Fruit fly (Drosophila melanogaster): ENCODE results near the gene GMF.
A peak's percentile ranks its signal among the peaks of the same experiment; 100 is the strongest.

The GMF gene

dm6 chr2L:16269232-16270134 is 33.3 kb downstream of the GMF start (continued):
- TF ChIP-seq CG8281 (tag; optimal IDR thresholded peaks at IDR 0.05) (peak; percentile 73), grau (tag; optimal IDR thresholded peaks at IDR 0.05) (peak; percentile 67), abd-A (tag; optimal IDR thresholded peaks at IDR 0.05) (peak; percentile 94), lilli (GFP tag; optimal IDR thresholded peaks at IDR 0.05) (peak; percentile 23), gsb-n (tag; optimal IDR thresholded peaks at IDR 0.05) (peak; percentile 27), Camta (GFP tag; optimal IDR thresholded peaks at IDR 0.05) (no peak), CG8290 (GFP tag; optimal IDR thresholded peaks at IDR 0.05) (peak; percentile 42), CG8290 (tag; optimal IDR thresholded peaks at IDR 0.05) (peak; percentile 71 to 78), ERR (GFP tag; optimal IDR thresholded peaks at IDR 0.05) (peak; percentile 43), Elba2 (GFP tag; optimal IDR thresholded peaks at IDR 0.05) (peak; percentile 69), nom (GFP tag; optimal IDR thresholded peaks at IDR 0.05) (peak; percentile 88), disco-r (GFP tag; optimal IDR thresholded peaks at IDR 0.05) (no peak), CG7556 (GFP tag; optimal IDR thresholded peaks at IDR 0.05) (peak; percentile 24), jumu (GFP tag; optimal IDR thresholded peaks at IDR 0.05) (no peak), CG12391 (tag; optimal IDR thresholded peaks at IDR 0.05) (peak; percentile 73), CG3065 (GFP tag; optimal IDR thresholded peaks at IDR 0.05) (no peak), trem (tag; optimal IDR thresholded peaks at IDR 0.05) (peak; percentile 18), CG3838 (GFP tag; optimal IDR thresholded peaks at IDR 0.05) (peak; percentile 99), ken (GFP tag; IDR thresholded peaks at IDR 0.05) (no peak), CG12659 (GFP tag; optimal IDR thresholded peaks at IDR 0.05) (peak; percentile 83), CG15601 (tag; optimal IDR thresholded peaks at IDR 0.05) (peak; percentile 77), CG2202 (tag; optimal IDR thresholded peaks at IDR 0.05) (peak; percentile 52), CG1233 (GFP tag; optimal IDR thresholded peaks at IDR 0.05) (peak; percentile 85), CG12219 (GFP tag; optimal IDR thresholded peaks at IDR 0.05) (peak; percentile 85), CG1529 (GFP tag; optimal IDR thresholded peaks at IDR 0.05) (peak; percentile 71), ewg (GFP tag; optimal IDR thresholded peaks at IDR 0.05) (peak; percentile 12), klu (GFP tag; IDR thresholded peaks at IDR 0.05) (no peak), cwo (GFP tag; optimal IDR thresholded peaks at IDR 0.05) (peak; percentile 73), Dek (tag; optimal IDR thresholded peaks at IDR 0.05) (peak; percentile 49), CG11504 (tag; optimal IDR thresholded peaks at IDR 0.05) (peak; percentile 100), CG9215 (GFP tag; IDR thresholded peaks at IDR 0.05) (no peak), CG15514 (GFP tag; optimal IDR thresholded peaks at IDR 0.05) (peak; percentile 91), CG4820 (GFP tag; optimal IDR thresholded peaks at IDR 0.05) (no peak), stwl (tag; optimal IDR thresholded peaks at IDR 0.05) (no peak), ro (GFP tag; IDR thresholded peaks at IDR 0.05) (no peak), Six4 (GFP tag; optimal IDR thresholded peaks at IDR 0.05) (peak; percentile 21), CkIIα-i1 (GFP tag; IDR thresholded peaks at IDR 0.05) (no peak), CG11398 (GFP tag; optimal IDR thresholded peaks at IDR 0.05) (peak; percentile 44), CG4282 (GFP tag; optimal IDR thresholded peaks at IDR 0.05) (no peak), mirr (GFP tag; optimal IDR thresholded peaks at IDR 0.05) (peak; percentile 96), CG3407 (GFP tag; optimal IDR thresholded peaks at IDR 0.05) (peak; percentile 69), CG4360 (GFP tag; IDR thresholded peaks at IDR 0.05) (no peak), Mad (GFP tag; optimal IDR thresholded peaks at IDR 0.05) (peak; percentile 19), MTF-1 (GFP tag; optimal IDR thresholded peaks at IDR 0.05; ENCODE audit: borderline replicate concordance) (peak; percentile 93), hbn (GFP tag; IDR thresholded peaks at IDR 0.05; ENCODE audit: partially characterized antibody) (no peak), CG17359 (tag; optimal IDR thresholded peaks at IDR 0.05) (peak; percentile 74), CG7786 (GFP tag; optimal IDR thresholded peaks at IDR 0.05) (no peak), nau (GFP tag; optimal IDR thresholded peaks at IDR 0.05) (peak; percentile 93), Hey (tag; optimal IDR thresholded peaks at IDR 0.05) (peak; percentile 83)

Data from whole organism, embryonic.